Fruit fly (Drosophila melanogaster) whole organism, embryonic: ENCODE results near the gene CG34305.

Experiments used
- CG10431 ChIP-seq: fragments of 200-800 bp; sonication (Bioruptor generic); optimal IDR thresholded peaks from 3 replicates; lab custom pipeline; 2018; ENCODE audit warnings: missing biosample characterization, mild to moderate bottlenecking, missing genetic modification characterization
- CG11560 ChIP-seq: fragments of 200-800 bp; sonication (Bioruptor generic); IDR thresholded peaks from 3 replicates; pipeline ENCODE4 v1.3.6; 2022; ENCODE audit warnings: missing biosample characterization, missing genetic modification characterization
- CG13123 ChIP-seq: fragments of 200-800 bp; sonication (Bioruptor generic); optimal IDR thresholded peaks from 2 replicates; lab custom pipeline; 2016; ENCODE audit warnings: missing biosample characterization, missing genetic modification characterization
- CG13775 ChIP-seq: fragments of 200-800 bp; sonication (Bioruptor generic); optimal IDR thresholded peaks from 3 replicates; lab custom pipeline; 2017; ENCODE audit warnings: missing biosample characterization, mild to moderate bottlenecking, missing genetic modification characterization
- CG14965 ChIP-seq: fragments of 200-800 bp; sonication (Bioruptor generic); optimal IDR thresholded peaks from 2 replicates; lab custom pipeline; 2016; ENCODE audit warnings: missing biosample characterization, missing genetic modification characterization, borderline replicate concordance
- CG1647 ChIP-seq: fragments of 200-800 bp; sonication (Bioruptor generic); optimal IDR thresholded peaks from 3 replicates; lab custom pipeline; 2016; ENCODE audit warnings: missing biosample characterization, missing genetic modification characterization
- CG18476 ChIP-seq: fragments of 200-800 bp; sonication (Bioruptor generic); optimal IDR thresholded peaks from 2 replicates; lab custom pipeline; 2016; ENCODE audit warnings: missing biosample characterization, mild to moderate bottlenecking, missing genetic modification characterization
- CG31441 ChIP-seq: fragments of 200-800 bp; sonication (Bioruptor generic); IDR thresholded peaks from 2 replicates; pipeline ENCODE4 v1.3.6; 2022; ENCODE audit warnings: missing biosample characterization, missing genetic modification characterization
- CG3407 ChIP-seq: fragments of 200-800 bp; sonication (Bioruptor generic); optimal IDR thresholded peaks from 2 replicates; lab custom pipeline; 2018; ENCODE audit warnings: missing biosample characterization, mild to moderate bottlenecking, missing genetic modification characterization
- CG4854 ChIP-seq: fragments of 200-800 bp; sonication (Bioruptor generic); optimal IDR thresholded peaks from 2 replicates; lab custom pipeline; 2016; ENCODE audit warnings: missing biosample characterization, missing genetic modification characterization, inconsistent platforms
- CG6175 ChIP-seq: fragments of 200-800 bp; sonication (Bioruptor generic); IDR thresholded peaks from 3 replicates; pipeline ENCODE4 v1.3.6; 2022; ENCODE audit warnings: missing biosample characterization, missing genetic modification characterization
- CG7372 ChIP-seq: fragments of 200-800 bp; sonication (Bioruptor generic); IDR thresholded peaks from 2 replicates; pipeline ENCODE4 v1.3.6; 2022; ENCODE audit warnings: missing biosample characterization, missing genetic modification characterization
- CG8290 ChIP-seq, 3 experiments: fragments of 200-800 bp; sonication (Bioruptor generic); optimal IDR thresholded peaks; 2 replicates each; lab custom pipeline; 2016 to 2019; ENCODE audit warnings: missing biosample characterization in 3 of 3, missing genetic modification characterization in 3 of 3, mild to moderate bottlenecking in 2 of 3, moderate library complexity in 1 of 3
- CG9932 ChIP-seq: fragments of 200-800 bp; sonication (Bioruptor generic); IDR thresholded peaks from 2 replicates; pipeline ENCODE4 v1.3.6; 2022; ENCODE audit warnings: missing biosample characterization, missing genetic modification characterization
- CoRest ChIP-seq: fragments of 200-800 bp; sonication (Bioruptor generic); optimal IDR thresholded peaks from 3 replicates; lab custom pipeline; 2018; ENCODE audit warnings: missing biosample characterization, mild to moderate bottlenecking, missing genetic modification characterization, moderate library complexity
- Dfd ChIP-seq, 2 experiments: fragments of >200 bp; optimal IDR thresholded peaks; 2 replicates each; lab custom pipeline; 2017; ENCODE audit warnings: missing biosample characterization in 2 of 2, missing genetic modification characterization in 2 of 2
- Ets97D ChIP-seq: fragments of 200-800 bp; sonication (Bioruptor generic); optimal IDR thresholded peaks from 3 replicates; lab custom pipeline; 2016; ENCODE audit warnings: missing biosample characterization, missing genetic modification characterization
- H15 ChIP-seq: fragments of 200-800 bp; sonication (Bioruptor generic); IDR thresholded peaks from 3 replicates; pipeline ENCODE4 v1.3.6; 2022; ENCODE audit warnings: missing biosample characterization, missing genetic modification characterization
- Hey ChIP-seq: fragments of 200-800 bp; sonication (Bioruptor generic); optimal IDR thresholded peaks from 3 replicates; lab custom pipeline; 2018; ENCODE audit warnings: missing biosample characterization, mild to moderate bottlenecking, missing genetic modification characterization
- Hsf ChIP-seq: fragments of 200-800 bp; sonication (Bioruptor generic); optimal IDR thresholded peaks from 3 replicates; lab custom pipeline; 2016; ENCODE audit warnings: missing biosample characterization, missing genetic modification characterization
- MBD-R2 ChIP-seq: fragments of 200-800 bp; sonication (Bioruptor generic); IDR thresholded peaks from 2 replicates; pipeline ENCODE4 v1.3.6; 2022; ENCODE audit warnings: missing biosample characterization, missing genetic modification characterization
- Max ChIP-seq: fragments of 200-800 bp; sonication (Bioruptor generic); optimal IDR thresholded peaks from 2 replicates; lab custom pipeline; 2016; ENCODE audit warnings: missing biosample characterization, mild to moderate bottlenecking, missing genetic modification characterization
- Mrtf ChIP-seq: fragments of 200-800 bp; sonication (Bioruptor generic); IDR thresholded peaks from 3 replicates; pipeline ENCODE4 v1.3.6; 2022; ENCODE audit warnings: missing biosample characterization, missing genetic modification characterization
- NK7.1 ChIP-seq: fragments of 200-800 bp; sonication (Bioruptor generic); optimal IDR thresholded peaks from 3 replicates; lab custom pipeline; 2016; ENCODE audit warnings: missing biosample characterization, missing genetic modification characterization
- Nf-YB ChIP-seq: fragments of 200-800 bp; sonication (Bioruptor generic); optimal IDR thresholded peaks from 3 replicates; lab custom pipeline; 2019; ENCODE audit warnings: missing biosample characterization, mild to moderate bottlenecking, missing genetic modification characterization, moderate library complexity
- Nf-YC ChIP-seq: fragments of 200-800 bp; optimal IDR thresholded peaks from 3 replicates; lab custom pipeline; 2019; ENCODE audit warnings: missing biosample characterization, mild to moderate bottlenecking, missing genetic modification characterization, moderate library complexity
- Oli ChIP-seq: fragments of 200-800 bp; sonication (Bioruptor generic); optimal IDR thresholded peaks from 2 replicates; lab custom pipeline; 2018; ENCODE audit warnings: missing biosample characterization, mild to moderate bottlenecking, missing genetic modification characterization, moderate library complexity
- PHDP ChIP-seq: fragments of 200-800 bp; sonication (Bioruptor generic); optimal IDR thresholded peaks from 3 replicates; lab custom pipeline; 2018; ENCODE audit warnings: missing biosample characterization, mild to moderate bottlenecking, missing genetic modification characterization, moderate library complexity
- Side ChIP-seq: fragments of 200-800 bp; sonication (Bioruptor generic); optimal IDR thresholded peaks from 2 replicates; lab custom pipeline; 2016; ENCODE audit warnings: missing biosample characterization, missing genetic modification characterization
- TFAM ChIP-seq: fragments of 200-800 bp; sonication (Bioruptor generic); optimal IDR thresholded peaks from 2 replicates; lab custom pipeline; 2017; ENCODE audit warnings: missing biosample characterization, missing genetic modification characterization, inconsistent platforms
- abd-A ChIP-seq: fragments of 200-800 bp; sonication (Bioruptor generic); optimal IDR thresholded peaks from 3 replicates; lab custom pipeline; 2019; ENCODE audit warnings: missing biosample characterization, mild to moderate bottlenecking, missing genetic modification characterization, moderate library complexity
- ac ChIP-seq: fragments of 200-800 bp; sonication (Bioruptor generic); optimal IDR thresholded peaks from 3 replicates; lab custom pipeline; 2017; ENCODE audit warnings: missing biosample characterization, mild to moderate bottlenecking, missing genetic modification characterization
- ash1 ChIP-seq: fragments of 200-800 bp; sonication (Bioruptor generic); optimal IDR thresholded peaks from 2 replicates; lab custom pipeline; 2018; ENCODE audit warnings: missing biosample characterization, mild to moderate bottlenecking, missing genetic modification characterization
- chinmo ChIP-seq: fragments of 200-800 bp; sonication (Bioruptor generic); IDR thresholded peaks from 4 replicates; pipeline ENCODE4 v1.3.6; 2022; ENCODE audit warnings: missing biosample characterization, missing genetic modification characterization; ENCODE audit not compliant: partially characterized antibody
- dysf ChIP-seq: fragments of 200-800 bp; sonication (Bioruptor generic); IDR thresholded peaks from 3 replicates; pipeline ENCODE4 v1.3.6; 2022; ENCODE audit warnings: missing biosample characterization, missing genetic modification characterization
- ham ChIP-seq: fragments of 200-800 bp; sonication (Bioruptor generic); IDR thresholded peaks from 2 replicates; pipeline ENCODE4 v1.3.6; 2022; ENCODE audit warnings: missing biosample characterization, missing genetic modification characterization
- kah ChIP-seq: fragments of 200-800 bp; sonication (Bioruptor generic); optimal IDR thresholded peaks from 2 replicates; lab custom pipeline; 2018; ENCODE audit warnings: missing biosample characterization, mild to moderate bottlenecking, missing genetic modification characterization
- kni ChIP-seq: fragments of 200-800 bp; sonication (Bioruptor generic); optimal IDR thresholded peaks from 3 replicates; lab custom pipeline; 2017; ENCODE audit warnings: mild to moderate bottlenecking, missing biosample characterization, missing genetic modification reagents, missing genetic modification characterization
- luna ChIP-seq: fragments of 200-800 bp; sonication (Bioruptor generic); optimal IDR thresholded peaks from 2 replicates; lab custom pipeline; 2016; ENCODE audit warnings: missing biosample characterization, missing genetic modification characterization
- pfk ChIP-seq: fragments of 200-800 bp; sonication (Bioruptor generic); optimal IDR thresholded peaks from 2 replicates; lab custom pipeline; 2018; ENCODE audit warnings: missing biosample characterization, mild to moderate bottlenecking, missing genetic modification characterization, moderate library complexity
- phol ChIP-seq: fragments of 200-800 bp; sonication (Bioruptor generic); optimal IDR thresholded peaks from 3 replicates; lab custom pipeline; 2018; ENCODE audit warnings: missing biosample characterization, mild to moderate bottlenecking, missing genetic modification characterization, moderate library complexity
- pnt ChIP-seq: fragments of 200-800 bp; sonication (Bioruptor generic); optimal IDR thresholded peaks from 3 replicates; lab custom pipeline; 2016; ENCODE audit warnings: missing biosample characterization, missing genetic modification characterization
- sd ChIP-seq: fragments of 200-800 bp; sonication (Bioruptor generic); optimal IDR thresholded peaks from 3 replicates; lab custom pipeline; 2018; ENCODE audit warnings: missing biosample characterization, mild to moderate bottlenecking, missing genetic modification characterization, moderate library complexity
- sim ChIP-seq: fragments of 200-800 bp; sonication (Bioruptor generic); IDR thresholded peaks from 2 replicates; pipeline ENCODE4 v1.3.6; 2022; ENCODE audit warnings: missing biosample characterization, missing genetic modification characterization
- sr ChIP-seq: fragments of 200-800 bp; sonication (Bioruptor generic); IDR thresholded peaks from 3 replicates; pipeline ENCODE4 v1.3.6; 2022; ENCODE audit warnings: missing biosample characterization, missing genetic modification characterization
- tgo ChIP-seq: fragments of 200-800 bp; sonication (Bioruptor generic); IDR thresholded peaks from 3 replicates; pipeline ENCODE4 v1.3.6; 2022; ENCODE audit warnings: missing biosample characterization, missing genetic modification characterization
- unpg ChIP-seq: fragments of 200-800 bp; sonication (Bioruptor generic); optimal IDR thresholded peaks from 3 replicates; lab custom pipeline; 2018; ENCODE audit warnings: missing biosample characterization, mild to moderate bottlenecking, missing genetic modification characterization, moderate library complexity
- vvl ChIP-seq: fragments of 200-800 bp; sonication (Bioruptor generic); IDR thresholded peaks from 2 replicates; pipeline ENCODE4 v1.3.6; 2022; ENCODE audit warnings: missing biosample characterization, missing genetic modification characterization
- zen ChIP-seq: fragments of 200-800 bp; sonication (Bioruptor generic); optimal IDR thresholded peaks from 3 replicates; lab custom pipeline; 2018; ENCODE audit warnings: missing biosample characterization, mild to moderate bottlenecking, missing genetic modification characterization, moderate library complexity
- zfh2 ChIP-seq: fragments of 200-800 bp; sonication (Bioruptor generic); optimal IDR thresholded peaks from 2 replicates; lab custom pipeline; 2016; ENCODE audit warnings: missing biosample characterization, missing genetic modification characterization

Gene CG34305

dm6 chr3R:4232139-4233017 is 10.6 kb downstream of the CG34305 start, which contains the start of gene CG14641 (continued):
- TF ChIP-seq CG6175 (GFP tag; lab: Robert Waterston, UW) (no peak), ham (GFP tag; lab: Robert Waterston, UW) (no peak), dysf (GFP tag; lab: Robert Waterston, UW) (no peak), CG13123 (GFP tag; lab: Kevin White, UChicago) (no peak), Mrtf (GFP tag; lab: Robert Waterston, UW) (no peak), phol (no peak), zfh2 (no peak), CG1647 (GFP tag; lab: Kevin White, UChicago) (no peak), Oli (tag; lab: Kevin White, UChicago) (no peak), H15 (no peak), CG13775 (GFP tag; lab: Kevin White, UChicago) (peak; percentile 29), pnt (GFP tag; lab: Kevin White, UChicago) (no peak), Hsf (GFP tag; lab: Kevin White, UChicago) (no peak), Max (GFP tag; lab: Kevin White, UChicago) (no peak), Dfd (GFP tag; optimal IDR thresholded peaks at IDR 0.05; lab: Kevin White, UChicago) (peak in 1 of 2 experiments; percentile 82), ash1 (GFP tag; lab: Kevin White, UChicago) (no peak), CG14965 (GFP tag; lab: Kevin White, UChicago) (no peak), tgo (no peak), CG10431 (no peak), CG7372 (GFP tag; lab: Robert Waterston, UW) (no peak), kni (GFP tag; lab: Kevin White, UChicago) (no peak), Nf-YC (tag; lab: Kevin White, UChicago) (no peak), TFAM (GFP tag; lab: Kevin White, UChicago) (no peak), sr (no peak), pfk (GFP tag; lab: Kevin White, UChicago) (no peak), chinmo (GFP tag; lab: Robert Waterston, UW) (no peak), Ets97D (GFP tag; lab: Kevin White, UChicago) (no peak), NK7.1 (no peak), CG3407 (no peak), CG31441 (no peak), sim (GFP tag; lab: Robert Waterston, UW) (no peak), vvl (GFP tag; lab: Robert Waterston, UW) (no peak; the same call in 1 of the 2 replicates), kah (GFP tag; lab: Kevin White, UChicago) (no peak), CG18476 (GFP tag; lab: Kevin White, UChicago) (no peak), unpg (GFP tag; lab: Kevin White, UChicago) (no peak), abd-A (tag; lab: Kevin White, UChicago) (no peak), Nf-YB (GFP tag; lab: Kevin White, UChicago) (no peak), PHDP (tag; lab: Kevin White, UChicago) (no peak), zen (tag; lab: Kevin White, UChicago) (no peak), Hey (tag; lab: Kevin White, UChicago) (no peak), luna (no peak), sd (no peak), CG9932 (no peak), MBD-R2 (GFP tag; lab: Robert Waterston, UW) (peak; percentile 37), CG8290 (GFP tag; optimal IDR thresholded peaks at IDR 0.05; lab: Kevin White, UChicago) (no peak), CG8290 (tag; optimal IDR thresholded peaks at IDR 0.05; lab: Kevin White, UChicago) (peak in 1 of 2 experiments; percentile 42), CG11560 (tag; lab: Robert Waterston, UW) (no peak), Side (GFP tag; lab: Kevin White, UChicago) (no peak), CG4854 (GFP tag; lab: Kevin White, UChicago) (no peak), CoRest (peak; percentile 42), ac (no peak)
